Fruit fly (Drosophila melanogaster) whole organism, wandering third instar larva: ENCODE results near the gene bbg.
A peak's percentile ranks its signal among the peaks of the same experiment; 100 is the strongest.

Source experiments
- Abd-B ChIP-seq: fragments of >200 bp; optimal IDR thresholded peaks from 2 replicates; lab custom pipeline; 2017; ENCODE audit warnings: missing biosample characterization, missing genetic modification characterization
- CG32264 ChIP-seq: fragments of 200-800 bp; sonication (Bioruptor generic); optimal IDR thresholded peaks from 2 replicates; lab custom pipeline; 2016; ENCODE audit warnings: missing biosample characterization, missing genetic modification characterization
- CG9705 ChIP-seq: fragments of 200-800 bp; sonication (Bioruptor generic); optimal IDR thresholded peaks from 2 replicates; lab custom pipeline; 2018; ENCODE audit warnings: missing biosample characterization, mild to moderate bottlenecking, missing genetic modification characterization
- CrebA ChIP-seq: fragments of 200-800 bp; sonication (Bioruptor generic); optimal IDR thresholded peaks from 2 replicates; lab custom pipeline; 2016; ENCODE audit warnings: missing biosample characterization, mild to moderate bottlenecking, missing genetic modification characterization, borderline replicate concordance
- Dfd ChIP-seq: fragments of >200 bp; optimal IDR thresholded peaks from 2 replicates; lab custom pipeline; 2017; ENCODE audit warnings: missing biosample characterization, missing genetic modification characterization
- Dif ChIP-seq: fragments of 200-275, 200-300 bp; sonication (Bioruptor generic); optimal IDR thresholded peaks from 2 replicates; lab custom pipeline; 2018; ENCODE audit warnings: missing biosample characterization, missing genetic modification characterization; ENCODE audit not compliant: partially characterized antibody
- GATAd ChIP-seq: sonication (Bioruptor generic); optimal IDR thresholded peaks from 2 replicates; lab custom pipeline; 2016; ENCODE audit warnings: missing biosample characterization, missing genetic modification characterization
- HLH106 ChIP-seq: fragments of 200-800 bp; optimal IDR thresholded peaks from 3 replicates; lab custom pipeline; 2019; ENCODE audit warnings: missing biosample characterization, mild to moderate bottlenecking, missing genetic modification characterization, moderate library complexity
- Hnf4 ChIP-seq: fragments of 200-800 bp; sonication (Bioruptor generic); optimal IDR thresholded peaks from 2 replicates; lab custom pipeline; 2016; ENCODE audit warnings: missing biosample characterization, mild to moderate bottlenecking, missing genetic modification characterization
- Hr78 ChIP-seq: fragments of >200 bp; optimal IDR thresholded peaks from 2 replicates; lab custom pipeline; 2017; ENCODE audit warnings: missing biosample characterization, missing genetic modification characterization
- Hr83 ChIP-seq: fragments of 200-300 bp; sonication (Bioruptor generic); optimal IDR thresholded peaks from 2 replicates; lab custom pipeline; 2016; ENCODE audit warnings: missing biosample characterization, mild to moderate bottlenecking, missing genetic modification characterization, moderate library complexity; ENCODE audit not compliant: poor library complexity, severe bottlenecking
- Jra ChIP-seq: sonication (Bioruptor generic); optimal IDR thresholded peaks from 2 replicates; lab custom pipeline; 2016; ENCODE audit warnings: missing biosample characterization, missing genetic modification characterization
- Mio ChIP-seq: sonication (Bioruptor generic); optimal IDR thresholded peaks from 2 replicates; lab custom pipeline; 2016; ENCODE audit warnings: missing biosample characterization, missing genetic modification characterization
- Myc ChIP-seq: fragments of >200 bp; optimal IDR thresholded peaks from 2 replicates; lab custom pipeline; 2017
- N ChIP-seq: fragments of >200 bp; optimal IDR thresholded peaks from 2 replicates; lab custom pipeline; 2018; ENCODE audit warnings: missing biosample characterization, missing external identifiers, missing genetic modification characterization
- OdsH ChIP-seq: fragments of 200-800 bp; sonication (Bioruptor generic); optimal IDR thresholded peaks from 2 replicates; lab custom pipeline; 2016; ENCODE audit warnings: missing biosample characterization, mild to moderate bottlenecking, missing genetic modification characterization
- Rel ChIP-seq, 2 experiments: fragments of 200-800 bp; sonication (Bioruptor generic) in 1 of 2; optimal IDR thresholded peaks; 2 replicates in 1 of 2; 3 replicates in 1 of 2; lab custom pipeline; 2016 to 2019; ENCODE audit warnings: mild to moderate bottlenecking in 2 of 2, missing biosample characterization in 2 of 2, missing genetic modification characterization in 2 of 2, moderate library complexity in 1 of 2
- Sp1 ChIP-seq: fragments of 200-800 bp; sonication (Bioruptor generic); optimal IDR thresholded peaks from 3 replicates; lab custom pipeline; 2019; ENCODE audit warnings: missing biosample characterization, mild to moderate bottlenecking, missing genetic modification characterization, moderate library complexity
- Vsx2 ChIP-seq: fragments of 200-300, 225-300 bp; sonication (Bioruptor generic); optimal IDR thresholded peaks from 2 replicates; lab custom pipeline; 2018; ENCODE audit warnings: missing biosample characterization, missing genetic modification characterization; ENCODE audit not compliant: partially characterized antibody
- brk ChIP-seq: fragments of 200-800 bp; sonication (Bioruptor generic); optimal IDR thresholded peaks from 2 replicates; lab custom pipeline; 2016; ENCODE audit warnings: missing biosample characterization, mild to moderate bottlenecking, missing genetic modification characterization
- dmrt93B ChIP-seq: fragments of 200-800 bp; sonication (Bioruptor generic); optimal IDR thresholded peaks from 2 replicates; lab custom pipeline; 2018; ENCODE audit warnings: missing biosample characterization, mild to moderate bottlenecking, missing genetic modification characterization
- ey ChIP-seq: fragments of 200-800 bp; sonication (Bioruptor generic); optimal IDR thresholded peaks from 2 replicates; lab custom pipeline; 2016; ENCODE audit warnings: missing biosample characterization, missing genetic modification characterization
- foxo ChIP-seq, 2 experiments: fragments of 200-800 bp; sonication (Bioruptor generic); optimal IDR thresholded peaks; 2 replicates in 1 of 2; 3 replicates in 1 of 2; lab custom pipeline; 2016 to 2017; ENCODE audit warnings: missing biosample characterization in 2 of 2, missing genetic modification characterization in 2 of 2
- fru ChIP-seq: fragments of 200-800 bp; sonication (Bioruptor generic); optimal IDR thresholded peaks from 3 replicates; lab custom pipeline; 2016; ENCODE audit warnings: missing biosample characterization, mild to moderate bottlenecking, missing genetic modification characterization
- h ChIP-seq: fragments of 200-800 bp; sonication (Bioruptor generic); optimal IDR thresholded peaks from 3 replicates; lab custom pipeline; 2016; ENCODE audit warnings: missing biosample characterization, mild to moderate bottlenecking, missing genetic modification characterization
- lola ChIP-seq: fragments of >200 bp; optimal IDR thresholded peaks from 2 replicates; lab custom pipeline; 2017; ENCODE audit warnings: missing biosample characterization, missing genetic modification characterization
- psq ChIP-seq: fragments of 200-800 bp; sonication (Bioruptor generic); optimal IDR thresholded peaks from 3 replicates; lab custom pipeline; 2017; ENCODE audit warnings: missing biosample characterization, mild to moderate bottlenecking, missing genetic modification characterization, moderate library complexity
- rgr ChIP-seq: fragments of 200-800 bp; sonication (Bioruptor generic); optimal IDR thresholded peaks from 3 replicates; lab custom pipeline; 2016; ENCODE audit warnings: missing biosample characterization, mild to moderate bottlenecking, missing genetic modification characterization
- sage ChIP-seq: fragments of 200-800 bp; sonication (Bioruptor generic); optimal IDR thresholded peaks from 2 replicates; lab custom pipeline; 2016; ENCODE audit warnings: missing biosample characterization, mild to moderate bottlenecking, missing genetic modification characterization
- sv ChIP-seq: fragments of 200-800 bp; sonication (Bioruptor generic); optimal IDR thresholded peaks from 3 replicates; lab custom pipeline; 2016; ENCODE audit warnings: missing biosample characterization, missing genetic modification characterization
- tai ChIP-seq: sonication (Bioruptor generic); optimal IDR thresholded peaks from 2 replicates; lab custom pipeline; 2016; ENCODE audit warnings: missing biosample characterization, missing genetic modification characterization
- usp ChIP-seq: fragments of >200 bp; optimal IDR thresholded peaks from 2 replicates; lab custom pipeline; 2017; ENCODE audit warnings: missing biosample characterization, missing genetic modification characterization

bbg gene

DNA sequence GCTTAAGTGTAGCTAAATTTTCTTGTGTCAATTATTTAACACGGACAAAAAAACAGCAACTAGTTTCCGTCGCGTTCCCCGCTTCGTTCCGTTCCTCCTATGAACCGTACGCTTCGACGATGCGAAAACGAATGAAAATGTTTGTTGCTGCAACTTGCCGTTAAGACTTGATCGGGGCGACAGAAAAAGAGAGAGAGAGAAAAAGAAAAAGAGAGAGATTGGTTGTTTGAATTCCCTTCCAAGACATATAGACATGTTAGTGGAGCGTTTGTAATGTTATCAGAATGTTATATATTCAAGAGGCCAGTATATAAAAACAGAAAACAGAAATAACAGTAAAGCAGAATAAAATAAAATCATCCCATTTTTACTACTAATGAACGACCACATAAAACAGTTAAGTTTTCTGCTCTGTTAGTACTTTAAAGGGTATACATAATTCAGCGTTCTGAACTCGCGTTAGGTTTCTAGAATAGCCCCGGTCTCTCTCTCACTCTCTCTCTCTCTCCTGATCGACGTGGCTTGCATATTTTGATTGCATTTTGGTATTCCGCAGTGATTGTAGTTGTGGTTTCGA is 14.9 kb upstream of the bbg start, which contains the start of gene Gbs-70E (continued):
- TF ChIP-seq Hr83 (GFP tag; lab: Kevin White, UChicago) (peak; percentile 69), Dfd (GFP tag; lab: Kevin White, UChicago) (no peak), Myc (lab: Kevin White, UChicago) (no peak), sv (GFP tag; lab: Kevin White, UChicago) (peak; percentile 91), foxo (GFP tag; optimal IDR thresholded peaks at IDR 0.05; lab: Kevin White, UChicago) (peak; percentile 87 to 97), CrebA (GFP tag; lab: Kevin White, UChicago) (peak; percentile 68), ey (GFP tag; lab: Kevin White, UChicago) (peak; percentile 95), rgr (GFP tag; lab: Kevin White, UChicago) (peak; percentile 96)
- TF ChIP-seq, all 38 proteins: peak for 29

DNA sequence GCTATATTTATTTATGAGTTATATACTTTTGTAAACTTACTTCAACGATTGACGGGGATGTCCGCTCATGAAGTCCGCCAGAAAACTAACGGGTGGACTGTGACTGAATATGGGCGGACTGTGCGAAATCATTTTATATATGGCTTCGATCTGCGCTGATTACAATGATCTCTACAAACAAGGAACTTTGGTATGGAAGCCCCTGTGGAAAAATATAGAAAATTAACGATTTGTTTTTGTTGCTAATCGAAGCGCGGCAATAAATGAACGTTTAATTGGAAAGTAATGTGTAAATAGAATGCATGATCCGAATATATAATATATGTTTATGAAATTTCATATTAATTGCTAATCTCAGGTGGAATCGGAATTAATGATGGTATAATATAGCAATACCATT is 13.9 kb upstream of the bbg start:
- TF ChIP-seq HLH106 (tag; lab: Kevin White, UChicago) (no peak), Dfd (GFP tag; lab: Kevin White, UChicago) (no peak), Hnf4 (GFP tag; lab: Kevin White, UChicago) (no peak), N (no peak), CrebA (GFP tag; lab: Kevin White, UChicago) (no peak), ey (GFP tag; lab: Kevin White, UChicago) (no peak)

DNA sequence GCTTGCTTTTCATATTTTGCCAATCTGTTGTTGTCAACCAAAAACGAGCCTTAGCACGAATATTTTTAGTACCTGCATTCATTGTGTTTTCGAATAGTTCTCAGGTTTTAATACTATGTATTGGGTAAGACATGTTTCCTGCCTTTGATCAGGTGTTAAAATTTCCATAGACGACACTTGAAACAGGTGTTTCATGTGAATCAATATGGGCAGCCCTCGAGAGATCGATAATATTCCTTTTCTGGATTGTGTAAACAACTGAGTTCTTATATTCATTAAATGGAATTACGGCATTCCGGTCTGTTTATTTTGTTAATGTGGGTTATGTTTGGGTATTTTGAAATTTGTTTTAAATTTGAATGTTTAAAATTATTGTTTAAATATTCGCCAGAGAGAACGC is 13.1 kb upstream of the bbg start:
- no peak for TF ChIP-seq sv (GFP tag; lab: Kevin White, UChicago)
- TF ChIP-seq Jra (GFP tag; lab: Kevin White, UChicago), result no peak
- no peak for TF ChIP-seq CrebA (GFP tag; lab: Kevin White, UChicago)
- no peak for TF ChIP-seq Abd-B (GFP tag; lab: Kevin White, UChicago)
- TF ChIP-seq N, result no peak
- no peak for TF ChIP-seq h (GFP tag; lab: Kevin White, UChicago)
- no peak for TF ChIP-seq Sp1 (GFP tag; lab: Kevin White, UChicago)
- TF ChIP-seq, all 38 proteins: peak for 0

DNA sequence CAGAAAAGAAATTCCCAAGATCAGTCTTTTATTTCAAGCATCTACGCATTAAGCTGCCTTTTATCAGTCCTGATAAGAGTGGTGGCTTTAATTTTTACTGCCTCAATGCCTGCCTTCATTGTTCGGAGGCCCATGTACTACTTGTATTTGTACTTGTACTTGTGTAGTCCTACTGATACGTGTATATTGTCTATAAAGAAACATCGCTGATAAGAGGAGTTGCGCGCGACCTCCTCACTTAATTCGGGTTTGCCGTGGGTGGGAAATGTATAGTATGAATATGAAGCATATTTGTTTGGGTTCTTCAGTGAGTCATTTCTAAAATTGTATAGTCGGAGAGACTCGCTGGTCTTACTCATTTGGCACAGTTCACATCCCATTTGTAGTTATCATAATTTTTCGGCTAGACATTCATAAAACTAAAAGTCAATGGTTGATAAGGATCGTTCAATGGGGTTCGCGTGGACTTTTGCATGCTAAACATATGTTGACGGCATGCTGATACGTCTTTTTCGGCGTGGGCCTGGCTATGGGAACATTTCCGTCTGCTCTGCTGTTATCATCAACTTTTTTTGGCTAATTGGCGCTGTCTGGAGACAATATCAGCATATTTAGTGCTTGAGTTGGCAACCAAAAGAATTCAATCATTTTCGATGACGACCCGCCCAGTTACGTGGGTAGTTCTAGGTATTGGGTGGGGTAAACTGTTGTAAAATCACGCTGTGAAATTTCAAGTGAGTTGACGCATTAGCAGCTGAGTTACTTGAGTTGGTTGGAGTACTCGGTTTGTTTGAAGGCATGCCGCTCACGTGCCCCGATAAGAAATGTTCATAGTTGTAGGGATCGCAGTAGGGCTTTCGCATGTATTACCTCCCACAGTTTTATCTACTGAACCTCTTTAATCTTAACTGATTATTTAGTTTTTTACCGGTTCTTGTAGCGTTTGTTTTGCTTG is 12.0 kb upstream of the bbg start:
- TF ChIP-seq CrebA (GFP tag; lab: Kevin White, UChicago) (no peak), Rel (GFP tag; optimal IDR thresholded peaks at IDR 0.05; lab: Kevin White, UChicago) (no peak), Rel (tag; optimal IDR thresholded peaks at IDR 0.05; lab: Kevin White, UChicago) (peak; percentile 27), sage (no peak), OdsH (GFP tag; lab: Kevin White, UChicago) (no peak), CG9705 (no peak), Myc (lab: Kevin White, UChicago) (no peak), fru (GFP tag; lab: Kevin White, UChicago) (no peak), Vsx2 (no peak), sv (GFP tag; lab: Kevin White, UChicago) (no peak), Dfd (GFP tag; lab: Kevin White, UChicago) (no peak), lola (no peak), CG32264 (GFP tag; lab: Kevin White, UChicago) (no peak), h (GFP tag; lab: Kevin White, UChicago) (peak; percentile 31)
- TF ChIP-seq, all 38 proteins: peak for 2

DNA sequence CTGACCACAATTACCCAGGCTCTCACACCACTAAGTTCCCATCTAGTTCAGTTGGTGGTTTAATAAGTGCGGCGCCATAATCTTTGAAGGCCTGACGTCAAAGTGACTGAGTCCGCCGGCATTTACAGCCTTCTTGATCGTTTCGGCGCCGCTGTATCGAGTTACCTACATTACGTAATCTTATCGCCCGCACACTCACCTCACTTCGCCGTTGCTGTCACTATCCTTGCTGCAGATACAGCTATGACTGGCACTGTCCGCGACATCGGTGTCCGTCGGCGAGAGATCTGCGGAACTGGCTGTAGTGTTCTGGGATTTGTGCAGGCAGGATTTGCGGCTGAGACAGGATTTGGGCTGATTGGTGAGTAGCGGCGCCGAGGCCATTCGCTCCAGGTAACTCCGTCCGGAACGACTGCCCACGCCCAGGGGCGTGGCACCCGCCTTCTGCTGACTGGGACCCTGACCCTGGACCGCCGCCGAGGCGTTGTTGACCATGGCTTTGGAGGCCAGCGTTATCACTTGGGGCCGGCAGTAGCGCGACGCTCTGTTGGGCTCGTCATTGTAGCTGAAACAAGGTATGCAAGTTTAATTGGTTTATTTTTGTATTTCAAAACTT is 10.9 kb upstream of the bbg start:
- TF ChIP-seq brk (no peak), Hr78 (GFP tag; lab: Kevin White, UChicago) (no peak), N (no peak), GATAd (GFP tag; lab: Kevin White, UChicago) (no peak), Abd-B (GFP tag; lab: Kevin White, UChicago) (no peak), Rel (GFP tag; optimal IDR thresholded peaks at IDR 0.05; lab: Kevin White, UChicago) (no peak), Rel (tag; optimal IDR thresholded peaks at IDR 0.05; lab: Kevin White, UChicago) (no peak), lola (no peak), HLH106 (tag; lab: Kevin White, UChicago) (no peak), Dif (GFP tag; lab: Kevin White, UChicago) (no peak), CrebA (GFP tag; lab: Kevin White, UChicago) (no peak), Mio (GFP tag; lab: Kevin White, UChicago) (no peak), psq (no peak), ey (GFP tag; lab: Kevin White, UChicago) (no peak), dmrt93B (GFP tag; lab: Kevin White, UChicago) (no peak), tai (no peak), fru (GFP tag; lab: Kevin White, UChicago) (no peak), usp (GFP tag; lab: Kevin White, UChicago) (no peak), OdsH (GFP tag; lab: Kevin White, UChicago) (no peak), CG9705 (no peak)
